Worm (Caenorhabditis elegans) whole organism, L3 larva: ENCODE measurements around the gene nspc-19.
A peak's percentile ranks its signal among the peaks of the same experiment; 100 is the strongest.

ENCODE experiments used
- ama-1 ChIP-seq: fragments of 150-350 bp; optimal IDR thresholded peaks from 2 replicates; lab custom pipeline; 2018
- ceh-16 ChIP-seq: sonication (generic microtip); optimal IDR thresholded peaks from 2 replicates; lab custom pipeline; 2017; ENCODE audit warnings: missing biosample characterization, missing genetic modification characterization
- ceh-28 ChIP-seq: fragments of 150-350 bp; optimal IDR thresholded peaks from 2 replicates; lab custom pipeline; 2014; ENCODE audit warnings: missing biosample characterization, missing genetic modification reagents, missing genetic modification characterization
- ceh-9 ChIP-seq: sonication (generic microtip); optimal IDR thresholded peaks from 2 replicates; lab custom pipeline; 2018; ENCODE audit warnings: missing biosample characterization, missing genetic modification characterization
- egl-5 ChIP-seq: fragments of 150-350 bp; optimal IDR thresholded peaks from 2 replicates; lab custom pipeline; 2017; ENCODE audit warnings: missing biosample characterization, missing genetic modification reagents, missing genetic modification characterization, inconsistent platforms
- elt-1 ChIP-seq: fragments of 150-350 bp; optimal IDR thresholded peaks from 2 replicates; lab custom pipeline; 2014; ENCODE audit warnings: missing biosample characterization, missing genetic modification characterization
- elt-2 ChIP-seq: sonication (generic microtip); optimal IDR thresholded peaks from 2 replicates; lab custom pipeline; 2016; ENCODE audit warnings: missing genetic modification reagents, mild to moderate bottlenecking, missing genetic modification characterization, missing compliant biosample characterization
- elt-3 ChIP-seq, 3 experiments: fragments of 150-350 bp in 1 of 3; sonication (generic microtip) in 2 of 3; optimal IDR thresholded peaks; 2 replicates in 2 of 3; 4 replicates in 1 of 3; lab custom pipeline; 2014 to 2017; ENCODE audit warnings: missing biosample characterization in 3 of 3, missing genetic modification characterization in 3 of 3
- eor-1 ChIP-seq, 2 experiments: fragments of 150-350 bp; optimal IDR thresholded peaks; 2 replicates each; lab custom pipeline; 2014 to 2018; ENCODE audit warnings: missing biosample characterization in 2 of 2, missing genetic modification characterization in 2 of 2
- fkh-10 ChIP-seq: sonication (generic microtip); optimal IDR thresholded peaks from 2 replicates; lab custom pipeline; 2017; ENCODE audit warnings: missing biosample characterization, missing genetic modification reagents, missing genetic modification characterization
- fkh-2 ChIP-seq: fragments of 150-350 bp; optimal IDR thresholded peaks from 2 replicates; lab custom pipeline; 2014; ENCODE audit warnings: missing biosample characterization, missing genetic modification reagents, missing genetic modification characterization
- fos-1 ChIP-seq: fragments of 150-350 bp; optimal IDR thresholded peaks from 2 replicates; lab custom pipeline; 2014; ENCODE audit warnings: missing biosample characterization, missing genetic modification characterization
- jun-1 ChIP-seq: fragments of 150-350 bp; optimal IDR thresholded peaks from 2 replicates; lab custom pipeline; 2014; ENCODE audit warnings: missing biosample characterization, missing genetic modification reagents, missing genetic modification characterization
- lin-15B ChIP-seq: fragments of 150-350 bp; optimal IDR thresholded peaks from 2 replicates; lab custom pipeline; 2014; ENCODE audit warnings: missing biosample characterization, missing genetic modification characterization
- lin-39 ChIP-seq: fragments of 150-350 bp; optimal IDR thresholded peaks from 2 replicates; lab custom pipeline; 2018; ENCODE audit warnings: missing biosample characterization, missing genetic modification reagents, missing genetic modification characterization
- mml-1 ChIP-seq: fragments of 150-350 bp; sonication (generic microtip); optimal IDR thresholded peaks from 3 replicates; lab custom pipeline; 2014; ENCODE audit warnings: missing biosample characterization, missing genetic modification characterization
- nfya-1 ChIP-seq: sonication (generic microtip); optimal IDR thresholded peaks from 2 replicates; lab custom pipeline; 2017; ENCODE audit warnings: missing genetic modification characterization, mild to moderate bottlenecking, missing compliant biosample characterization, antibody characterized with exemption, moderate library complexity; ENCODE audit not compliant: insufficient read depth
- nhr-11 ChIP-seq: fragments of 150-350 bp; optimal IDR thresholded peaks from 2 replicates; lab custom pipeline; 2014; ENCODE audit warnings: missing biosample characterization, missing genetic modification characterization
- nhr-12 ChIP-seq: fragments of 150-350 bp; optimal IDR thresholded peaks from 2 replicates; lab custom pipeline; 2014; ENCODE audit warnings: missing biosample characterization, missing genetic modification characterization
- nhr-23 ChIP-seq: fragments of 150-350 bp; optimal IDR thresholded peaks from 2 replicates; lab custom pipeline; 2014; ENCODE audit warnings: missing biosample characterization, missing genetic modification reagents, missing genetic modification characterization
- nhr-25 ChIP-seq: sonication (generic microtip); optimal IDR thresholded peaks from 2 replicates; lab custom pipeline; 2017; ENCODE audit warnings: missing biosample characterization, missing genetic modification characterization
- nhr-43 ChIP-seq: sonication (generic microtip); optimal IDR thresholded peaks from 2 replicates; lab custom pipeline; 2016; ENCODE audit warnings: mild to moderate bottlenecking, missing genetic modification characterization, missing compliant biosample characterization; ENCODE audit not compliant: poor library complexity, severe bottlenecking
- nhr-67 ChIP-seq: fragments of 150-350 bp; optimal IDR thresholded peaks from 2 replicates; lab custom pipeline; 2014; ENCODE audit warnings: missing biosample characterization, missing genetic modification characterization
- nhr-77 ChIP-seq: fragments of 150-350 bp; optimal IDR thresholded peaks from 2 replicates; lab custom pipeline; 2014; ENCODE audit warnings: missing biosample characterization, missing genetic modification characterization
- pha-4 ChIP-seq: fragments of 150-350 bp; optimal IDR thresholded peaks from 2 replicates; lab custom pipeline; 2014; ENCODE audit warnings: missing biosample characterization, missing genetic modification reagents, missing genetic modification characterization
- pqm-1 ChIP-seq: fragments of 150-350 bp; optimal IDR thresholded peaks from 2 replicates; lab custom pipeline; 2017; ENCODE audit warnings: missing biosample characterization, missing genetic modification characterization, inconsistent platforms
- sea-2 ChIP-seq: fragments of 150-350 bp; sonication (generic microtip); optimal IDR thresholded peaks from 4 replicates; lab custom pipeline; 2014; ENCODE audit warnings: missing biosample characterization, missing genetic modification reagents, missing genetic modification characterization
- skn-1 ChIP-seq: fragments of 150-350 bp; optimal IDR thresholded peaks from 2 replicates; lab custom pipeline; 2014; ENCODE audit warnings: missing biosample characterization, missing genetic modification characterization
- zag-1 ChIP-seq: fragments of 150-350 bp; optimal IDR thresholded peaks from 2 replicates; lab custom pipeline; 2014; ENCODE audit warnings: missing biosample characterization, missing genetic modification characterization
- ztf-4 ChIP-seq: fragments of 150-350 bp; optimal IDR thresholded peaks from 2 replicates; lab custom pipeline; 2014; ENCODE audit warnings: missing biosample characterization, missing genetic modification characterization

nspc-19 gene

DNA sequence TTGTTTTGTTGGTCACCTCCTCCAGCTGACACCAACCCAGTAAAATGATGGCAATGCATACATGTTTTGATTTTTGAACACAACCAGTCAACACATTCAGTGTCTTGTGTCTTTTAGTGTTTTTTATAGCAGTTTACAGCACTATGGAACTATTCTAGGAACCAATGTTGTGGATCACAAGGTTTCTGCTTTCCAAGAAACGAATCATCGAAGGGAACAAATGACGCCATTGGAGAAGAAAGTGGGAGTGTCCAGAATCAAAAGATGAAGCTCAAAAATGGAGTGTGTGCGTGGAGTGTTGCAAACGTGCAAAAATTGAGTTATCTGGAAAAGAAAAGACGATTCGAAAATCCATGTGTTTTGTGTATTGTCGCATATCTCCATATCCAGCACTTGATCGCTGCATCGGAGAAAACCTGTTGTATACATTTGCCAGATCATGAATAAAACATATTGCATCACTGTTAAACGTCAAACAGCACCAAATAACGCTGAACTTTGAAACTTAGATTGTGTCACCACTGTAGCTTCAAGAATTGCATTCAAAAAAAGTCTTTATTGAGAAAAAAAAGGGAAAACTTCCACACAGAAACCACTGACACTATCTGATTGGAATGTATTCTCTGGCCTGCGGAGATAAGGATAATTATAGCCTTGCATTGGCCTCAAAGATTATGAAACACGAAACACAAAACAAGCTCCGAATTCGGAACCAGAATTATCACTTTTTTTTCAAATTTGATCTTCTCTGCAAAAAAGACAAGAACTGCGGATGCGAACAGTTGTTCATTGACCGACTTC lies 34.0 kb downstream of the nspc-19 start:
- TF ChIP-seq zag-1 (tag; lab: Kevin White, UChicago): no peak
- TF ChIP-seq fkh-10 (GFP tag; lab: Kevin White, UChicago): peak; percentile 92
- no peak for TF ChIP-seq mml-1 (tag; lab: Kevin White, UChicago)
- TF ChIP-seq pqm-1 (tag; lab: Kevin White, UChicago): peak; percentile 19
- TF ChIP-seq nhr-23 (tag; lab: Kevin White, UChicago): peak; percentile 6
- TF ChIP-seq ceh-9 (tag; lab: Kevin White, UChicago): no peak
- TF ChIP-seq sea-2 (GFP tag; lab: Kevin White, UChicago): no peak
- peak; percentile 70 for TF ChIP-seq elt-1 (tag; lab: Kevin White, UChicago)
- peak; percentile 55 for TF ChIP-seq elt-2 (tag; lab: Kevin White, UChicago)
- peak; percentile 63 for TF ChIP-seq nfya-1
- peak; percentile 73 for TF ChIP-seq jun-1 (tag; lab: Kevin White, UChicago)
- no peak for TF ChIP-seq ama-1 (lab: Kevin White, UChicago)
- TF ChIP-seq ceh-16 (tag; lab: Kevin White, UChicago): no peak
- peak; percentile 85 for TF ChIP-seq nhr-43 (tag; lab: Kevin White, UChicago)
- TF ChIP-seq nhr-11 (tag; lab: Kevin White, UChicago): peak; percentile 93
- TF ChIP-seq elt-3 (tag; optimal IDR thresholded peaks at IDR 0.05; lab: Kevin White, UChicago): peak in 2 of 3 experiments; percentile 41 to 79

DNA sequence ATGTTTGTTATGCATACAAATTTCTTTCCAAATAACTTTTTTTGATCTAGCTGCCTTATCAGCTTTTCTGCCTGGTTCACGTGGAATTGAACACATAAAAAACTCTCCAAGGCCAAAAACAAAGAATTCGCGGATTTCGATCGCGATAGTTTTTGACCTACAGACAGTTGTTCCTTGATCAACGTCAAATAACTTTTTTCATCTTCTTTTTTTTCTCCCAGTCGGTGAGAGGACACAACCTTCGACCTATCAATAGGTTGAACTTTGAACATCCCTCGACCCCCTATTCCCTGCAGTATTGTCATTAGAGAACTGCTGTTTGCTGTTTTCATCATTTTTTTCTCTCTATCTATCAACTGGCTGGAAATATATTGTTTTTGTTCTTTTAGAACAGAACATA lies 35.3 kb downstream of the nspc-19 start:
- peak; percentile 8 for TF ChIP-seq pha-4
- no peak for TF ChIP-seq nhr-12
- TF ChIP-seq lin-39 (tag; lab: Kevin White, UChicago): no peak
- TF ChIP-seq pqm-1 (tag; lab: Kevin White, UChicago): no peak
- no peak for TF ChIP-seq fos-1 (tag; lab: Kevin White, UChicago)
- TF ChIP-seq elt-1 (tag; lab: Kevin White, UChicago): no peak
- TF ChIP-seq nhr-25: peak; percentile 1

DNA sequence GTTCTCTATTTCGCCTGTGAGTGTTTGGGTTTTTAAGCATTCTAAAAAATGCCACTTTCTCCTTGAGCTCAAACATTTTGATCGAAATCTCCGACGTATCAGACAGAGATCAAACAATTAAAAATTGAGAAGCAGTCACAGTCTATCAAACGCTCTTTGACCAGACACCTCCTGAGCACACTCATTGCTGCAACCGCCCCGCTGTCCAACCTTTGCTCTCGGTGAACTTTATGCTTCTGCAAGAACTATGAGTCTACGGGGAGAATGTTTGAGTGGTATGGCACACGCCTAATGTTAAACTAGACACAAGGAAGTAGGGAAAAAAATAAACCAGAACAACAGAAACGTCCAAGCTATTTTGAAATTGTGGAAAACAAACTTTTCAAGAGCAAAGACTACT lies 36.7 kb downstream of the nspc-19 start:
- no peak for TF ChIP-seq pqm-1 (tag; lab: Kevin White, UChicago)
- TF ChIP-seq lin-39 (tag; lab: Kevin White, UChicago): peak; percentile 9

DNA sequence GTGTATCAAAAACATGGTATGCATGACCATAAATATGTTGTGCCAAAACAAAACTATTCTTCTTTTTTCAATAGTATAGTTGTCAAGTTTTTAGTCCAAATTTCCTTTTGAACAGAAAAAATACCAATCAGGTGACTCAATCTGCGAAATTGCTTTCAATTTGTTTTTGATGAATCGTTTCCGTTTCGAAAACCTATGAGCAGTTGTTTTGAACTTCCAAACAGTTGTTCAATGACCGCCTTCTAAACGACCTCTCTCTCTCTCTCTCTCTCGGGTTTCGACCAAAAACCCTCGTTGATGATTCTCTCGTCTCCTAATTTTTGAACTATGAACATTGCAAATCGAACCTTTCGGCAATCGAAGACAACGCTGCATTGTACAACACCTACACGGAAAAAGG lies 37.5 kb downstream of the nspc-19 start:
- TF ChIP-seq lin-15B (tag; lab: Kevin White, UChicago) (no peak), nhr-23 (tag; lab: Kevin White, UChicago) (peak; percentile 6), nhr-12 (no peak), elt-2 (tag; lab: Kevin White, UChicago) (no peak), nhr-67 (tag; lab: Kevin White, UChicago) (no peak), jun-1 (tag; lab: Kevin White, UChicago) (no peak), skn-1 (tag; lab: Kevin White, UChicago) (no peak), nhr-77 (tag; lab: Kevin White, UChicago) (no peak), egl-5 (tag; lab: Kevin White, UChicago) (peak; percentile 16), fos-1 (tag; lab: Kevin White, UChicago) (no peak), eor-1 (tag; optimal IDR thresholded peaks at IDR 0.05; lab: Kevin White, UChicago) (no peak), elt-3 (tag; optimal IDR thresholded peaks at IDR 0.05; lab: Kevin White, UChicago) (no peak), fkh-2 (tag; lab: Kevin White, UChicago) (no peak)
- TF ChIP-seq, all 47 proteins: peak for 2

DNA sequence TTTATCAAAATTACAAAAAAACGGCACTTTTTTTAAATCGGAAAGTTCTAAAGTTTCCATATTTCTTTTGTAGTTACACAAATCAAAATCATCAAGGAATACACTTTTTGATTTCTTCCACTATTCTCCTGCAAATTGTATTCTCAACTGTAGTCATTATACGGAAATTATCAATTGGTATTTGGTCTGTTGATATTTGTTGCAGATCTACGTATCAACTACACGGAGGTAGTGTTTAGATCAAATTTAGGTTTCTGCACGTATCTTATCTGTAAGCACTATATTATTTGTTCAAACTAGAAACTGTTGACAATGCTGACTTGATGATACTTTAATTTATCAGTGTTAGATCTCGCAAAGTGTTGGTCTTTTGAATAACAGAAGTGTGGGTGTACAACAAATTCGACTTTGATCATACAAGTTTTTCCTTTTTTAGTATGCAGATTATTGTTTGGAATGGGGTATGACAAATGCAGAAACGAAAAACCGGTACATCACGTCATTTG lies 39.8 kb downstream of the nspc-19 start:
- no peak for TF ChIP-seq fos-1 (tag; lab: Kevin White, UChicago)
- TF ChIP-seq elt-2 (tag; lab: Kevin White, UChicago): peak; percentile 9
- peak; percentile 65 for TF ChIP-seq pqm-1 (tag; lab: Kevin White, UChicago)
- peak; percentile 13 for TF ChIP-seq nhr-25

DNA sequence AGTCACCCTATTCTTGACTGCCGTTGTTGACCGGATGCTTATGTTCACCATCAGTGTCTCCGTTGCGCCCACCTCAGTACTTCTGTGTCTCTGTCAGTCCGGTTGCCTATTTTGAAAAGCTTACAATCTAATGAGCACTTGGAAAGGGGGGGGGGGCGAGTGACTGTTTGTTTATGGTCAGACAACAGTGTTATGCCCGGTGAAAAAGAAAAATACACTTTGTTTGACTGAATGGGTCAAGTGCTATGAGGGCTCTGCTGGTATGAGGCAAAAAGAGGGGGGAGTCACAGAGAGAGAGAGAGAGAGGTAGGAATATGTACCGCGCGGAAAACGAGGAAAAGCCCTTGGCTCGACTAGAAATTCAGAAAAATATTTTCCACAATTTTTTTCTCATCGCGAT lies 42.8 kb downstream of the nspc-19 start:
- TF ChIP-seq pha-4 (peak; percentile 15), ztf-4 (tag; lab: Kevin White, UChicago) (no peak), nfya-1 (no peak), ceh-28 (tag; lab: Kevin White, UChicago) (no peak)
